Worm (Caenorhabditis elegans) whole organism, mixed stage, embryonic: ENCODE data around the gene W02B3.4.

Experiments
- ceh-83 ChIP-seq: fragments of 200-800 bp; sonication (Bioruptor generic); optimal IDR thresholded peaks from 2 replicates; lab custom pipeline; 2018; ENCODE audit warnings: mild to moderate bottlenecking, missing genetic modification characterization, missing compliant biosample characterization
- ces-1 ChIP-seq: fragments of 150-350 bp; optimal IDR thresholded peaks from 2 replicates; lab custom pipeline; 2014; ENCODE audit warnings: missing biosample characterization, missing genetic modification reagents, missing genetic modification characterization
- cnd-1 ChIP-seq: fragments of 200-800 bp; sonication (Bioruptor generic); optimal IDR thresholded peaks from 2 replicates; lab custom pipeline; 2018; ENCODE audit warnings: mild to moderate bottlenecking, missing genetic modification characterization, missing compliant biosample characterization
- hlh-1 ChIP-seq: fragments of 150-350 bp; optimal IDR thresholded peaks from 2 replicates; lab custom pipeline; 2014; ENCODE audit warnings: missing biosample characterization, missing genetic modification reagents, missing genetic modification characterization
- pha-4 ChIP-seq: fragments of 150-350 bp; optimal IDR thresholded peaks from 2 replicates; lab custom pipeline; 2018; ENCODE audit warnings: missing biosample characterization, missing genetic modification reagents, missing genetic modification characterization
- snpc-4 ChIP-seq: fragments of 150-350 bp; optimal IDR thresholded peaks from 2 replicates; lab custom pipeline; 2014; ENCODE audit warnings: missing biosample characterization, missing genetic modification characterization
- unc-62 ChIP-seq: fragments of 150-350 bp; optimal IDR thresholded peaks from 2 replicates; lab custom pipeline; 2014; ENCODE audit warnings: missing biosample characterization, missing genetic modification reagents, missing genetic modification characterization

ce11 chrIII:658357-658756 lies 24.9 kb downstream of the W02B3.4 start, which contains the start of gene C09F5.1:
- no peak for TF ChIP-seq pha-4 (tag; lab: Kevin White, UChicago)
- no peak for TF ChIP-seq unc-62 (GFP tag; lab: Kevin White, UChicago)
- TF ChIP-seq snpc-4 (tag; lab: Kevin White, UChicago) = no peak
- TF ChIP-seq ces-1 (GFP tag; lab: Kevin White, UChicago) = no peak
- no peak for TF ChIP-seq ceh-83 (GFP tag; lab: Kevin White, UChicago)
- no peak for TF ChIP-seq hlh-1 (tag; lab: Kevin White, UChicago)
- no peak for TF ChIP-seq cnd-1
